Worm (Caenorhabditis elegans): ENCODE results near the gene Y47D7A.19.

Y47D7A.19 gene

ce11 chrV:4423860-4424401 lies at the start of gene Y47D7A.19, which contains the start of gene Y47D7A.9:
TSS of gene Y47D7A.19 (plus strand) at chrV:4424351.
TSS of gene Y47D7A.9 (minus strand) at chrV:4423960.
- TF ChIP-seq flh-1 (GFP tag; optimal IDR thresholded peaks at IDR 0.05) (no peak), elt-1 (tag; optimal IDR thresholded peaks at IDR 0.05; ENCODE audit: borderline replicate concordance, insufficient read depth) (no peak), drap-1 (GFP tag; optimal IDR thresholded peaks at IDR 0.05) (no peak), M03D4.4 (tag; optimal IDR thresholded peaks at IDR 0.05) (no peak), ceh-39 (tag; optimal IDR thresholded peaks at IDR 0.05) (no peak), mab-5 (tag; optimal IDR thresholded peaks at IDR 0.05) (no peak), nhr-12 (tag; optimal IDR thresholded peaks at IDR 0.05) (no peak), ceh-43 (GFP tag; optimal IDR thresholded peaks at IDR 0.05) (no peak), hlh-1 (tag; optimal IDR thresholded peaks at IDR 0.05) (no peak), pha-4 (tag; optimal IDR thresholded peaks at IDR 0.05) (no peak), sem-2 (GFP tag; optimal IDR thresholded peaks at IDR 0.05) (no peak), bed-3 (GFP tag; optimal IDR thresholded peaks at IDR 0.05) (no peak), mls-2 (tag; optimal IDR thresholded peaks at IDR 0.05) (no peak), nhr-2 (tag; optimal IDR thresholded peaks at IDR 0.05) (no peak), lin-13 (tag; optimal IDR thresholded peaks at IDR 0.05) (no peak), ces-1 (GFP tag; optimal IDR thresholded peaks at IDR 0.05) (no peak), unc-39 (tag; optimal IDR thresholded peaks at IDR 0.05) (no peak), zip-8 (tag; optimal IDR thresholded peaks at IDR 0.05) (no peak), nhr-28 (tag; optimal IDR thresholded peaks at IDR 0.05) (no peak)

ce11 chrV:4374625-4375024 lies 49.5 kb upstream of the Y47D7A.19 start, which contains the start of gene neg-1:
TSS of gene neg-1 (minus strand) at chrV:4374874.
- TF ChIP-seq lsy-2 (tag; optimal IDR thresholded peaks at IDR 0.05): no peak
- TF ChIP-seq ceh-83 (GFP tag; optimal IDR thresholded peaks at IDR 0.05): no peak
- no peak for TF ChIP-seq mls-2 (tag; optimal IDR thresholded peaks at IDR 0.05)
- TF ChIP-seq elt-3 (tag; optimal IDR thresholded peaks at IDR 0.05): no peak
- TF ChIP-seq sem-2 (GFP tag; optimal IDR thresholded peaks at IDR 0.05): no peak

- no peak for TF ChIP-seq ham-2 (GFP tag; optimal IDR thresholded peaks at IDR 0.05)
- TF ChIP-seq cnd-1 (tag; optimal IDR thresholded peaks at IDR 0.05): no peak
- TF ChIP-seq mls-2 (tag; optimal IDR thresholded peaks at IDR 0.05): no peak
- no peak for TF ChIP-seq pha-4 (tag; optimal IDR thresholded peaks at IDR 0.05)
- no peak for TF ChIP-seq sem-2 (GFP tag; optimal IDR thresholded peaks at IDR 0.05)
- TF ChIP-seq bed-3 (GFP tag; optimal IDR thresholded peaks at IDR 0.05): no peak
- TF ChIP-seq tbx-8 (GFP tag; optimal IDR thresholded peaks at IDR 0.05): no peak
These were observed 48.2 kb upstream of the Y47D7A.19 start, which contains the start of gene F32D1.7 for ce11 chrV:4375807-4376564. TSS of gene F32D1.7 (minus strand) at chrV:4376173.

ce11 chrV:4377622-4378021 lies 46.5 kb upstream of the Y47D7A.19 start, which contains the start of gene F32D1.8:
TSS of gene F32D1.8 (minus strand) at chrV:4377722.
- TF ChIP-seq sptf-1 (tag; optimal IDR thresholded peaks at IDR 0.05) (no peak), unc-120 (tag; optimal IDR thresholded peaks at IDR 0.05; ENCODE audit: poor library complexity, severe bottlenecking) (no peak), elt-3 (tag; optimal IDR thresholded peaks at IDR 0.05) (no peak), M03D4.4 (tag; optimal IDR thresholded peaks at IDR 0.05) (no peak)

- no peak for TF ChIP-seq nhr-237 (tag; optimal IDR thresholded peaks at IDR 0.05)
These were observed 41.9 kb upstream of the Y47D7A.19 start, which contains the start of gene F13A2.1 for ce11 chrV:4382298-4382697. TSS of gene F13A2.1 (minus strand) at chrV:4382398.

- no peak for TF ChIP-seq cnd-1 (tag; optimal IDR thresholded peaks at IDR 0.05)
These were observed 39.7 kb upstream of the Y47D7A.19 start, which contains the start of gene F13A2.2 for ce11 chrV:4384482-4384881. TSS of gene F13A2.2 (minus strand) at chrV:4384582.
